Worm (Caenorhabditis elegans): ENCODE data around the gene ccdc-55.

DNA sequence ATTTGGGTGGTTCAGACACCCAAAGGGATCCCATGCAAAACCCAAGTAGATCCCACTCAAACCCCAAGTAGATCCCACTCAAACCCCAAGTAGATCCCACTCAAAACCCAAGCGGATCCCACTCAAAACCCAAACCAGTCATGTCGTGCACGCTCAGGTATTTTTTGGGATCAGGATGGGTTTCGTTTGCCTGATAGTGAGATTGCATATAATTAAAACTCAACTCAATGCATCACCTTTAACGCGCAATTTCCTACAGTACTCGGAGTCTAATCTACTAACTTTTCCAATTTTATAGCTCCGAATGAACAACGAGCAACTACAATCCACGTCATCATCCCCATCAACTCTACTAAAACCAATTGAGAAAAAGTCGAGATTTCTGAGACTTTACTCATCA, 40.6 kb upstream of the ccdc-55 start, which contains the start of gene phlp-2:
- TF ChIP-seq unc-62 (GFP tag; optimal IDR thresholded peaks at IDR 0.05) (no peak), unc-39 (tag; optimal IDR thresholded peaks at IDR 0.05) (no peak)

All from whole organism, L2 larva.